Fruit fly (Drosophila melanogaster): ENCODE data around the gene Tsp39D.

Gene Tsp39D

DNA sequence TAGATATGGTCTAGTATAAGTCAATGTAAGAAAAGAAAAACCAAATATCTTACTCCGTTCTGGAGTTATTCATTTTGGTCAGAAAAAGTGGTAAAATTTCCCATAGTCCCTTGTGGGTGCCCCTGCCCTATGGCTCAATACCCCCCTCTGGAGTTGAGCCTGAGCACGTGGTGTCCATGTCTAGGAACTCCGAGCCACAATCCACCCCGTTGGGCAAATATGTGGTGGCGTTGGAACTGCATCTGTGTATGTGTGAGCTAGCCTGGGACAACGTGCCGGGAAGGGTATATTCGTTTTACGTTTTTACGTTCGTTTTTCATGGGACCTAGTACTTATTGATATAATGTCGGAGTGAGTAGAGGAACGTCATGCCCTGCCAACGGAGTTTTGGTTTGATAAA, 13.6 kb upstream of the Tsp39D start (continued):
- TF ChIP-seq ATbp (GFP tag; optimal IDR thresholded peaks at IDR 0.05) (peak; percentile 25), CG13296 (GFP tag; optimal IDR thresholded peaks at IDR 0.05) (no peak), Hey (tag; optimal IDR thresholded peaks at IDR 0.05) (peak; percentile 37), Hmx (GFP tag; optimal IDR thresholded peaks at IDR 0.05) (no peak), ttk (GFP tag; IDR thresholded peaks at IDR 0.05) (no peak), CG18599 (GFP tag; optimal IDR thresholded peaks at IDR 0.05) (peak; percentile 13), cg (GFP tag; optimal IDR thresholded peaks at IDR 0.05) (peak; percentile 32), wek (GFP tag; optimal IDR thresholded peaks at IDR 0.05) (no peak), tin (GFP tag; optimal IDR thresholded peaks at IDR 0.05) (no peak), NC2α (GFP tag; optimal IDR thresholded peaks at IDR 0.05) (no peak), amos (GFP tag; IDR thresholded peaks at IDR 0.05; ENCODE audit: partially characterized antibody) (no peak), jumu (GFP tag; optimal IDR thresholded peaks at IDR 0.05) (peak; percentile 9), Xbp1 (GFP tag; optimal IDR thresholded peaks at IDR 0.05) (peak; percentile 9), Side (GFP tag; optimal IDR thresholded peaks at IDR 0.05) (no peak), lab (GFP tag; optimal IDR thresholded peaks at IDR 0.05) (peak; percentile 9), pum (GFP tag; optimal IDR thresholded peaks at IDR 0.05) (no peak), HLHmδ (GFP tag; optimal IDR thresholded peaks at IDR 0.05) (no peak), CG2120 (GFP tag; optimal IDR thresholded peaks at IDR 0.05) (peak; percentile 38), ci (GFP tag; IDR thresholded peaks at IDR 0.05) (peak; percentile 69; the same call in 1 of the 3 replicates), sob (GFP tag; IDR thresholded peaks at IDR 0.05) (peak; percentile 39; the same call in 1 of the 2 replicates), CG17829 (tag; optimal IDR thresholded peaks at IDR 0.05) (peak; percentile 14), CG4707 (GFP tag; optimal IDR thresholded peaks at IDR 0.05) (peak; percentile 68)

DNA sequence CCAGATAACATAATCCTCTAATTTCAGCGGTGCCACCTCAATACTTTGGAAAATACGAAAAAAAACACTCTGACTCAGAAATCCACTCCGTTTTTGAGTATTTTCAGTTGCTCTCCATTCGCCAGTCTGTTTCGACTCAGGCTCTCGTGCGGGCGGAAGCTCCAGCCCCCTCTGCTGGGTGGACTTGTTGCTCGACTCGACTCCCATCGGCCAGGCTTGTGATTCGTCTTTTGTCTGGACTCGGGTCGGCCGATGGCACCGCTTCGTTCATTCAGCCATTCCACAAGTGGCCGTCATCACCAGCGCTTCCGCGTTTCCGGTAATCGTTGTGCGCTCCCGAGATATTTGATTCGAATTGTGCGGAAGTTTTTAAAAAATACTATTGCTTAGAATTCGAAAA, 12.9 kb upstream of the Tsp39D start, which contains the start of gene dimm:
TSS of gene dimm (plus strand) at position 255 of the 400 bp plus-strand sequence.
- no peak for TF ChIP-seq CG18619 (GFP tag; optimal IDR thresholded peaks at IDR 0.05)
- no peak for TF ChIP-seq CG7271 (tag; optimal IDR thresholded peaks at IDR 0.05)
- no peak for TF ChIP-seq lmd (GFP tag; IDR thresholded peaks at IDR 0.05)
- TF ChIP-seq CG9215 (GFP tag; IDR thresholded peaks at IDR 0.05), result no peak
- no peak for TF ChIP-seq eyg (GFP tag; optimal IDR thresholded peaks at IDR 0.05)
- TF ChIP-seq ara (GFP tag; IDR thresholded peaks at IDR 0.05), result no peak
- peak; percentile 54 for TF ChIP-seq Nf-YB (GFP tag; optimal IDR thresholded peaks at IDR 0.05)
- no peak for TF ChIP-seq gt (GFP tag; IDR thresholded peaks at IDR 0.05)
- TF ChIP-seq z (GFP tag; IDR thresholded peaks at IDR 0.05), result peak; percentile 93
- TF ChIP-seq kay (GFP tag; optimal IDR thresholded peaks at IDR 0.05), result no peak
- TF ChIP-seq ab (GFP tag; optimal IDR thresholded peaks at IDR 0.05), result no peak
- no peak for TF ChIP-seq Side (GFP tag; optimal IDR thresholded peaks at IDR 0.05)
- TF ChIP-seq bbx (GFP tag; IDR thresholded peaks at IDR 0.05; ENCODE audit: partially characterized antibody), result no peak
- no peak for TF ChIP-seq CG7745 (tag; optimal IDR thresholded peaks at IDR 0.05)
- TF ChIP-seq Sin3A (optimal IDR thresholded peaks at IDR 0.05), result no peak
- peak; percentile 98 for TF ChIP-seq scrt (GFP tag; optimal IDR thresholded peaks at IDR 0.05)
- TF ChIP-seq Stat92E (GFP tag; optimal IDR thresholded peaks at IDR 0.05), result no peak
- peak; percentile 86 for TF ChIP-seq Nf-YC (tag; optimal IDR thresholded peaks at IDR 0.05)
- TF ChIP-seq Hey (tag; optimal IDR thresholded peaks at IDR 0.05), result no peak
- TF ChIP-seq zfh1 (GFP tag; IDR thresholded peaks at IDR 0.05), result 0 out of 3 replicates have a peak, but pooled peaks have one; percentile 10
- no peak for TF ChIP-seq CG1792 (GFP tag; optimal IDR thresholded peaks at IDR 0.05)
- no peak for TF ChIP-seq CG2199 (GFP tag; IDR thresholded peaks at IDR 0.05)
- no peak for TF ChIP-seq CG15514 (GFP tag; optimal IDR thresholded peaks at IDR 0.05)
- TF ChIP-seq ATbp (GFP tag; optimal IDR thresholded peaks at IDR 0.05), result no peak
- no peak for TF ChIP-seq dimm (GFP tag; IDR thresholded peaks at IDR 0.05)
- no peak for TF ChIP-seq Dref (GFP tag; IDR thresholded peaks at IDR 0.05)
- TF ChIP-seq nom (GFP tag; optimal IDR thresholded peaks at IDR 0.05), result no peak
- no peak for TF ChIP-seq D19B (GFP tag; optimal IDR thresholded peaks at IDR 0.05)
- no peak for TF ChIP-seq ci (GFP tag; IDR thresholded peaks at IDR 0.05)
- no peak for TF ChIP-seq CG14014 (GFP tag; IDR thresholded peaks at IDR 0.05)
- no peak for TF ChIP-seq br (optimal IDR thresholded peaks at IDR 0.05)
- TF ChIP-seq ash1 (GFP tag; optimal IDR thresholded peaks at IDR 0.05), result no peak
- no peak for TF ChIP-seq phol (tag; optimal IDR thresholded peaks at IDR 0.05)

Data from whole organism, embryonic.